Worm (Caenorhabditis elegans): ENCODE data around the gene T25D3.3.

DNA sequence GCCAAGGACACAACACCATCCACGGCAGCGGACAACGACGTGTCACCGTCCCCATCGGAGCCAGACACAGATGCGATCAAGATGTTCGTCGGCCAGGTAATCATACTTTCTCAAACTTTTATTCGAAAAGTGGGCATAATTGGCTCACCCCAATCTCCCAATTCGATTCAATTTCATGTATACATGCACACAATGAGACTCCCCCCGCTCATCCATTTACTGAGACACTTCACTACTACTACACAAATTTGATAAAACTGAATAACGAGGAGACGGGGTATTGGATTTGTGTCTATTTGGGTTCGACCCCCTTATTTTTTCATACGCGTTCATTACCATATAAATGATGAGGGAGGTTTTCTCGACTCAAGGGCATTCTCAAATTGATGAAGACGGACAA, 10.8 kb downstream of the T25D3.3 start:
- TF ChIP-seq nhr-12 (tag; optimal IDR thresholded peaks at IDR 0.05) (no peak), ZK546.5 (tag; optimal IDR thresholded peaks at IDR 0.05) (no peak), elt-3 (tag; optimal IDR thresholded peaks at IDR 0.05) (no peak), aly-2 (tag; optimal IDR thresholded peaks at IDR 0.05) (no peak), fkh-10 (GFP tag; optimal IDR thresholded peaks at IDR 0.05) (no peak), skn-1 (tag; optimal IDR thresholded peaks at IDR 0.05) (no peak), nhr-25 (tag; optimal IDR thresholded peaks at IDR 0.05) (no peak), pqm-1 (tag; optimal IDR thresholded peaks at IDR 0.05) (no peak), unc-39 (tag; optimal IDR thresholded peaks at IDR 0.05) (no peak), ceh-16 (tag; optimal IDR thresholded peaks at IDR 0.05) (no peak), ceh-28 (tag; optimal IDR thresholded peaks at IDR 0.05) (no peak)
